Worm (Caenorhabditis elegans) whole organism, mixed stage, embryonic: ENCODE results near the gene klf-2.

Experiments
- ces-1 ChIP-seq: fragments of 150-350 bp; optimal IDR thresholded peaks from 2 replicates; lab custom pipeline; 2014; ENCODE audit warnings: missing biosample characterization, missing genetic modification reagents, missing genetic modification characterization
- elt-1 ChIP-seq: sonication (generic microtip); optimal IDR thresholded peaks from 2 replicates; lab custom pipeline; 2017; ENCODE audit warnings: missing genetic modification characterization, mild to moderate bottlenecking, missing compliant biosample characterization, antibody characterized with exemption, moderate library complexity, borderline replicate concordance; ENCODE audit not compliant: insufficient read depth
- elt-3 ChIP-seq: fragments of 150-350 bp; optimal IDR thresholded peaks from 2 replicates; lab custom pipeline; 2014; ENCODE audit warnings: missing biosample characterization, missing genetic modification characterization
- mls-2 ChIP-seq: sonication (generic microtip); optimal IDR thresholded peaks from 2 replicates; lab custom pipeline; 2016; ENCODE audit warnings: mild to moderate bottlenecking, missing genetic modification characterization, moderate library complexity, missing compliant biosample characterization
- nhr-12 ChIP-seq: fragments of 150-350 bp; optimal IDR thresholded peaks from 2 replicates; lab custom pipeline; 2014; ENCODE audit warnings: missing biosample characterization, missing genetic modification characterization
- nhr-237 ChIP-seq: fragments of 150-350 bp; optimal IDR thresholded peaks from 2 replicates; lab custom pipeline; 2014; ENCODE audit warnings: missing biosample characterization, missing genetic modification characterization
- nhr-28 ChIP-seq: fragments of 150-350 bp; optimal IDR thresholded peaks from 2 replicates; lab custom pipeline; 2014; ENCODE audit warnings: missing biosample characterization, missing genetic modification characterization
- sem-2 ChIP-seq: fragments of 200-800 bp; sonication (Bioruptor generic); optimal IDR thresholded peaks from 2 replicates; lab custom pipeline; 2018; ENCODE audit warnings: mild to moderate bottlenecking, missing genetic modification characterization, missing compliant biosample characterization
- snpc-4 ChIP-seq: fragments of 150-350 bp; optimal IDR thresholded peaks from 2 replicates; lab custom pipeline; 2014; ENCODE audit warnings: missing biosample characterization, missing genetic modification characterization
- unc-120 ChIP-seq: sonication (generic microtip); optimal IDR thresholded peaks from 2 replicates; lab custom pipeline; 2017; ENCODE audit warnings: missing genetic modification characterization, missing compliant biosample characterization; ENCODE audit not compliant: poor library complexity, severe bottlenecking
- unc-62 ChIP-seq: fragments of 150-350 bp; optimal IDR thresholded peaks from 2 replicates; lab custom pipeline; 2014; ENCODE audit warnings: missing biosample characterization, missing genetic modification reagents, missing genetic modification characterization

DNA sequence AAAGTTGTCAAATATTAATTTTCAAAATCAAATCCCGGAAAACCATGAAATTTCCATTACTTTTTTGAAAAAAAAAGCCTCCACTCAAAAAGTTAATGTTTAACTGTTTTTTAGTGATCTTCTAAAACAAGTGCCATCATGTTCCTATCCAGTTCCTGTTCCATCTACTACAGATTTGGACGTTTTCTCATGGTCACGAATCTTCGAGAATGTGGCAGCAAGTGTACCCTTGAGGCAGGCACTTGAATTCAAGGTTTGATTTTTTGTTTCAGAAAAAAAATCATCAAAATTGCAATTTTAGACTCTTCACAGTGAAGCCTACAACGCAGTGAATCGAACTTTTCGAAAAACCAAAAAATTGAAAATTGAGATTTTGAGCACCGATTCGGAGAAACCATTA lies 29.0 kb downstream of the klf-2 start:
- TF ChIP-seq sem-2: no peak
- no peak for TF ChIP-seq elt-3 (tag; lab: Kevin White, UChicago)
- no peak for TF ChIP-seq elt-1 (tag; lab: Kevin White, UChicago)
- no peak for TF ChIP-seq mls-2 (tag; lab: Kevin White, UChicago)
- TF ChIP-seq nhr-28 (tag; lab: Kevin White, UChicago): no peak
- no peak for TF ChIP-seq nhr-12 (tag; lab: Kevin White, UChicago)
- TF ChIP-seq ces-1 (GFP tag; lab: Kevin White, UChicago): no peak
- no peak for TF ChIP-seq unc-62 (GFP tag; lab: Kevin White, UChicago)
- no peak for TF ChIP-seq nhr-237 (tag; lab: Kevin White, UChicago)
- TF ChIP-seq unc-120 (tag; lab: Kevin White, UChicago): no peak
- TF ChIP-seq snpc-4 (tag; lab: Kevin White, UChicago): no peak
